Worm (Caenorhabditis elegans) whole organism, midembryonic: ENCODE data around the gene srt-18.

ENCODE experiments used
- T22C8.4 ChIP-seq: fragments of 200-800 bp; sonication (Bioruptor generic); IDR thresholded peaks from 2 replicates; pipeline ENCODE4 v1.3.6; 2022; ENCODE audit warnings: missing genetic modification characterization, missing compliant biosample characterization
- cog-1 ChIP-seq: sonication (generic microtip); optimal IDR thresholded peaks from 2 replicates; lab custom pipeline; 2016; ENCODE audit warnings: missing genetic modification characterization, missing compliant biosample characterization
- flt-1 ChIP-seq: fragments of 200-800 bp; sonication (Bioruptor generic); IDR thresholded peaks from 2 replicates; pipeline ENCODE4 v1.3.6; 2022; ENCODE audit warnings: missing genetic modification characterization, missing compliant biosample characterization
- klf-2 ChIP-seq: fragments of 200-800 bp; sonication (Bioruptor generic); conservative IDR thresholded peaks from 2 replicates; pipeline ENCODE4 v1.3.6; 2022; ENCODE audit warnings: missing genetic modification reagents, missing genetic modification characterization, missing compliant biosample characterization
- med-1 ChIP-seq: sonication (generic microtip); optimal IDR thresholded peaks from 2 replicates; lab custom pipeline; 2017; ENCODE audit warnings: missing genetic modification characterization, mild to moderate bottlenecking, missing compliant biosample characterization, antibody characterized with exemption, missing genetic modification reagents; ENCODE audit not compliant: insufficient read depth
- ref-1 ChIP-seq: fragments of 200-800 bp; sonication (Bioruptor generic); conservative IDR thresholded peaks from 2 replicates; pipeline ENCODE4 v1.3.6; 2022; ENCODE audit warnings: missing genetic modification reagents, missing genetic modification characterization, missing compliant biosample characterization
- tab-1 ChIP-seq: fragments of 200-800 bp; sonication (Bioruptor generic); IDR thresholded peaks from 2 replicates; pipeline ENCODE4 v1.3.6; 2022; ENCODE audit warnings: missing genetic modification characterization, missing compliant biosample characterization
- ztf-23 ChIP-seq: fragments of 200-800 bp; sonication (Bioruptor generic); IDR thresholded peaks from 2 replicates; pipeline ENCODE4 v1.3.6; 2022; ENCODE audit warnings: missing genetic modification reagents, missing genetic modification characterization, missing compliant biosample characterization
- ztf-29 ChIP-seq: fragments of 200-800 bp; sonication (Bioruptor generic); IDR thresholded peaks from 2 replicates; pipeline ENCODE4 v1.3.6; 2022; ENCODE audit warnings: missing genetic modification reagents, missing genetic modification characterization, missing compliant biosample characterization

srt-18 gene

ce11 chrV:9053235-9053634 is 37.8 kb upstream of the srt-18 start:
- TF ChIP-seq klf-2 (GFP tag; lab: Robert Waterston, UW), result no peak
- no peak for TF ChIP-seq tab-1 (GFP tag; lab: Robert Waterston, UW)

- no peak for TF ChIP-seq klf-2 (GFP tag; lab: Robert Waterston, UW)
- TF ChIP-seq ztf-23 (GFP tag; lab: Robert Waterston, UW), result no peak
- no peak for TF ChIP-seq flt-1 (GFP tag; lab: Robert Waterston, UW)
- no peak for TF ChIP-seq cog-1
- TF ChIP-seq med-1 (GFP tag; lab: Kevin White, UChicago), result no peak
- no peak for TF ChIP-seq ztf-29 (GFP tag; lab: Robert Waterston, UW)
- no peak for TF ChIP-seq T22C8.4 (GFP tag; lab: Robert Waterston, UW)
Observed at ce11 chrV:9051100-9051499, 35.7 kb upstream of the srt-18 start, which contains the start of gene C25E10.7. Gene C25E10.7 (minus strand): TSS chrV:9051200.

- TF ChIP-seq cog-1 (no peak), ref-1 (GFP tag; lab: Robert Waterston, UW) (no peak), flt-1 (GFP tag; lab: Robert Waterston, UW) (no peak), tab-1 (GFP tag; lab: Robert Waterston, UW) (no peak), ztf-23 (GFP tag; lab: Robert Waterston, UW) (no peak), T22C8.4 (GFP tag; lab: Robert Waterston, UW) (no peak), ztf-29 (GFP tag; lab: Robert Waterston, UW) (no peak), med-1 (GFP tag; lab: Kevin White, UChicago) (no peak), klf-2 (GFP tag; lab: Robert Waterston, UW) (no peak)
Observed at ce11 chrV:9049271-9049670, 33.8 kb upstream of the srt-18 start.

ce11 chrV:9047555-9048049 is 32.2 kb upstream of the srt-18 start, which contains the start of gene C25E10.17:
Gene C25E10.17 (minus strand): TSS chrV:9047605.
- no peak for TF ChIP-seq ztf-23 (GFP tag; lab: Robert Waterston, UW)
- TF ChIP-seq cog-1, result no peak
- no peak for TF ChIP-seq ztf-29 (GFP tag; lab: Robert Waterston, UW)
- TF ChIP-seq med-1 (GFP tag; lab: Kevin White, UChicago), result no peak
- no peak for TF ChIP-seq tab-1 (GFP tag; lab: Robert Waterston, UW)
- no peak for TF ChIP-seq flt-1 (GFP tag; lab: Robert Waterston, UW)
- no peak for TF ChIP-seq klf-2 (GFP tag; lab: Robert Waterston, UW)
- no peak for TF ChIP-seq T22C8.4 (GFP tag; lab: Robert Waterston, UW)
- no peak for TF ChIP-seq ref-1 (GFP tag; lab: Robert Waterston, UW)

ce11 chrV:9044871-9045270 is 29.4 kb upstream of the srt-18 start, which contains the start of gene nhr-30:
Gene nhr-30 (plus strand): TSS chrV:9045171.
- no peak for TF ChIP-seq T22C8.4 (GFP tag; lab: Robert Waterston, UW)
- no peak for TF ChIP-seq ztf-23 (GFP tag; lab: Robert Waterston, UW)
- no peak for TF ChIP-seq tab-1 (GFP tag; lab: Robert Waterston, UW)
- no peak for TF ChIP-seq med-1 (GFP tag; lab: Kevin White, UChicago)

ce11 chrV:9041030-9041429 is 25.6 kb upstream of the srt-18 start, which contains the start of gene cyp-33B1:
Gene cyp-33B1 (plus strand): TSS chrV:9041330.
- TF ChIP-seq cog-1, result no peak
- no peak for TF ChIP-seq ztf-23 (GFP tag; lab: Robert Waterston, UW)
- no peak for TF ChIP-seq tab-1 (GFP tag; lab: Robert Waterston, UW)
- no peak for TF ChIP-seq med-1 (GFP tag; lab: Kevin White, UChicago)
- no peak for TF ChIP-seq ref-1 (GFP tag; lab: Robert Waterston, UW)
- TF ChIP-seq ztf-29 (GFP tag; lab: Robert Waterston, UW), result no peak
- no peak for TF ChIP-seq flt-1 (GFP tag; lab: Robert Waterston, UW)
- TF ChIP-seq T22C8.4 (GFP tag; lab: Robert Waterston, UW), result no peak
- no peak for TF ChIP-seq klf-2 (GFP tag; lab: Robert Waterston, UW)

- TF ChIP-seq klf-2 (GFP tag; lab: Robert Waterston, UW) (no peak), tab-1 (GFP tag; lab: Robert Waterston, UW) (no peak), cog-1 (no peak), ztf-23 (GFP tag; lab: Robert Waterston, UW) (no peak), flt-1 (GFP tag; lab: Robert Waterston, UW) (no peak), ref-1 (GFP tag; lab: Robert Waterston, UW) (no peak), T22C8.4 (GFP tag; lab: Robert Waterston, UW) (no peak), ztf-29 (GFP tag; lab: Robert Waterston, UW) (no peak), med-1 (GFP tag; lab: Kevin White, UChicago) (no peak)
Observed at ce11 chrV:9035685-9036084, 20.2 kb upstream of the srt-18 start, which contains the start of gene srsx-34. Gene srsx-34 (plus strand): TSS chrV:9035985.

ce11 chrV:9033267-9033666 is 17.8 kb upstream of the srt-18 start, which contains the start of gene C25E10.4:
Gene C25E10.4 (plus strand): TSS chrV:9033567.
- TF ChIP-seq flt-1 (GFP tag; lab: Robert Waterston, UW) (no peak), cog-1 (no peak), tab-1 (GFP tag; lab: Robert Waterston, UW) (no peak), ref-1 (GFP tag; lab: Robert Waterston, UW) (no peak), ztf-29 (GFP tag; lab: Robert Waterston, UW) (no peak), med-1 (GFP tag; lab: Kevin White, UChicago) (no peak), ztf-23 (GFP tag; lab: Robert Waterston, UW) (no peak), T22C8.4 (GFP tag; lab: Robert Waterston, UW) (no peak), klf-2 (GFP tag; lab: Robert Waterston, UW) (no peak)

ce11 chrV:9030248-9030647 is 14.8 kb upstream of the srt-18 start, which contains the start of gene C25E10.5:
Gene C25E10.5 (plus strand): TSS chrV:9030548.
- no peak for TF ChIP-seq med-1 (GFP tag; lab: Kevin White, UChicago)
- no peak for TF ChIP-seq tab-1 (GFP tag; lab: Robert Waterston, UW)
- TF ChIP-seq flt-1 (GFP tag; lab: Robert Waterston, UW), result no peak
- no peak for TF ChIP-seq cog-1
